Worm (Caenorhabditis elegans): ENCODE data around the gene sto-4.

The sto-4 gene

ce11 chrX:11662557-11662956 lies 18.6 kb downstream of the sto-4 start:
- TF ChIP-seq unc-62 (GFP tag; optimal IDR thresholded peaks at IDR 0.05) (no peak), mls-2 (tag; optimal IDR thresholded peaks at IDR 0.05) (no peak), lin-13 (tag; optimal IDR thresholded peaks at IDR 0.05) (peak; percentile 72), ztf-11 (tag; optimal IDR thresholded peaks at IDR 0.05) (no peak), sem-2 (GFP tag; optimal IDR thresholded peaks at IDR 0.05) (no peak), bed-3 (GFP tag; optimal IDR thresholded peaks at IDR 0.05) (no peak), ceh-43 (GFP tag; optimal IDR thresholded peaks at IDR 0.05) (no peak), tbx-8 (GFP tag; optimal IDR thresholded peaks at IDR 0.05) (no peak), mab-5 (tag; optimal IDR thresholded peaks at IDR 0.05) (no peak), pha-4 (tag; optimal IDR thresholded peaks at IDR 0.05) (no peak), ham-2 (GFP tag; optimal IDR thresholded peaks at IDR 0.05) (no peak), mep-1 (tag; optimal IDR thresholded peaks at IDR 0.05) (peak; percentile 70), flh-1 (GFP tag; optimal IDR thresholded peaks at IDR 0.05) (no peak), nhr-2 (tag; optimal IDR thresholded peaks at IDR 0.05) (no peak), elt-3 (tag; optimal IDR thresholded peaks at IDR 0.05) (no peak), lin-32 (GFP tag; optimal IDR thresholded peaks at IDR 0.05) (peak; percentile 22), M03D4.4 (tag; optimal IDR thresholded peaks at IDR 0.05) (peak; percentile 60), ces-1 (GFP tag; optimal IDR thresholded peaks at IDR 0.05) (no peak), snpc-4 (tag; optimal IDR thresholded peaks at IDR 0.05) (no peak), ceh-83 (GFP tag; optimal IDR thresholded peaks at IDR 0.05) (no peak), nhr-28 (tag; optimal IDR thresholded peaks at IDR 0.05) (no peak), unc-39 (tag; optimal IDR thresholded peaks at IDR 0.05) (no peak), nhr-237 (tag; optimal IDR thresholded peaks at IDR 0.05) (no peak), hlh-1 (tag; optimal IDR thresholded peaks at IDR 0.05) (no peak), zip-8 (tag; optimal IDR thresholded peaks at IDR 0.05) (no peak), blmp-1 (tag; optimal IDR thresholded peaks at IDR 0.05) (no peak), ceh-39 (tag; optimal IDR thresholded peaks at IDR 0.05) (peak; percentile 46), nhr-12 (tag; optimal IDR thresholded peaks at IDR 0.05) (no peak), drap-1 (GFP tag; optimal IDR thresholded peaks at IDR 0.05) (peak; percentile 7), cnd-1 (tag; optimal IDR thresholded peaks at IDR 0.05) (peak; percentile 55), elt-1 (tag; optimal IDR thresholded peaks at IDR 0.05; ENCODE audit: borderline replicate concordance, insufficient read depth) (no peak), unc-120 (tag; optimal IDR thresholded peaks at IDR 0.05; ENCODE audit: poor library complexity, severe bottlenecking) (no peak), nhr-76 (tag; optimal IDR thresholded peaks at IDR 0.05) (no peak), lsy-2 (tag; optimal IDR thresholded peaks at IDR 0.05) (no peak), sptf-1 (tag; optimal IDR thresholded peaks at IDR 0.05) (no peak)

ce11 chrX:11664184-11664583 lies 20.3 kb downstream of the sto-4 start:
- peak; percentile 43 for TF ChIP-seq pha-4 (tag; optimal IDR thresholded peaks at IDR 0.05)
- TF ChIP-seq sem-2 (GFP tag; optimal IDR thresholded peaks at IDR 0.05) = no peak

ce11 chrX:11665522-11666017 lies 21.6 kb downstream of the sto-4 start:
- TF ChIP-seq tbx-8 (GFP tag; optimal IDR thresholded peaks at IDR 0.05) (no peak), unc-120 (tag; optimal IDR thresholded peaks at IDR 0.05; ENCODE audit: poor library complexity, severe bottlenecking) (no peak), drap-1 (GFP tag; optimal IDR thresholded peaks at IDR 0.05) (no peak), lsy-2 (tag; optimal IDR thresholded peaks at IDR 0.05) (no peak), mep-1 (tag; optimal IDR thresholded peaks at IDR 0.05) (no peak), nhr-76 (tag; optimal IDR thresholded peaks at IDR 0.05) (no peak), ztf-11 (tag; optimal IDR thresholded peaks at IDR 0.05) (no peak)

ce11 chrX:11666545-11667177 lies 22.7 kb downstream of the sto-4 start, which contains the start of gene noca-2:
noca-2 (plus strand) TSS chrX:11667127.
- TF ChIP-seq drap-1 (GFP tag; optimal IDR thresholded peaks at IDR 0.05) (no peak), unc-120 (tag; optimal IDR thresholded peaks at IDR 0.05; ENCODE audit: poor library complexity, severe bottlenecking) (peak; percentile 16), ham-2 (GFP tag; optimal IDR thresholded peaks at IDR 0.05) (peak; percentile 83), lsy-2 (tag; optimal IDR thresholded peaks at IDR 0.05) (peak; percentile 25), mep-1 (tag; optimal IDR thresholded peaks at IDR 0.05) (peak; percentile 12), ztf-11 (tag; optimal IDR thresholded peaks at IDR 0.05) (no peak), hlh-1 (tag; optimal IDR thresholded peaks at IDR 0.05) (peak; percentile 23), ces-1 (GFP tag; optimal IDR thresholded peaks at IDR 0.05) (peak; percentile 83)
